Fruit fly (Drosophila melanogaster): ENCODE data around the gene CG31391.

dm6 chr3R:10659563-10659962 is 45.3 kb downstream of the CG31391 start:
- TF ChIP-seq Crg-1 (GFP tag; optimal IDR thresholded peaks at IDR 0.05) (no peak), kay (GFP tag; ENCODE audit: borderline replicate concordance) (no peak), CG5204 (GFP tag; optimal IDR thresholded peaks at IDR 0.05) (no peak), CG14711 (tag; optimal IDR thresholded peaks at IDR 0.05) (no peak), CG11617 (GFP tag; optimal IDR thresholded peaks at IDR 0.05) (no peak)
